Worm (Caenorhabditis elegans) whole organism, midembryonic: ENCODE results near the gene spe-10.

Source experiments
- T22C8.4 ChIP-seq: fragments of 200-800 bp; sonication (Bioruptor generic); IDR thresholded peaks from 2 replicates; pipeline ENCODE4 v1.3.6; 2022; ENCODE audit warnings: missing genetic modification characterization, missing compliant biosample characterization
- cog-1 ChIP-seq: sonication (generic microtip); optimal IDR thresholded peaks from 2 replicates; lab custom pipeline; 2016; ENCODE audit warnings: missing genetic modification characterization, missing compliant biosample characterization
- flt-1 ChIP-seq: fragments of 200-800 bp; sonication (Bioruptor generic); IDR thresholded peaks from 2 replicates; pipeline ENCODE4 v1.3.6; 2022; ENCODE audit warnings: missing genetic modification characterization, missing compliant biosample characterization
- klf-2 ChIP-seq: fragments of 200-800 bp; sonication (Bioruptor generic); conservative IDR thresholded peaks from 2 replicates; pipeline ENCODE4 v1.3.6; 2022; ENCODE audit warnings: missing genetic modification reagents, missing genetic modification characterization, missing compliant biosample characterization
- med-1 ChIP-seq: sonication (generic microtip); optimal IDR thresholded peaks from 2 replicates; lab custom pipeline; 2017; ENCODE audit warnings: missing genetic modification characterization, mild to moderate bottlenecking, missing compliant biosample characterization, antibody characterized with exemption, missing genetic modification reagents; ENCODE audit not compliant: insufficient read depth
- ref-1 ChIP-seq: fragments of 200-800 bp; sonication (Bioruptor generic); conservative IDR thresholded peaks from 2 replicates; pipeline ENCODE4 v1.3.6; 2022; ENCODE audit warnings: missing genetic modification reagents, missing genetic modification characterization, missing compliant biosample characterization
- tab-1 ChIP-seq: fragments of 200-800 bp; sonication (Bioruptor generic); IDR thresholded peaks from 2 replicates; pipeline ENCODE4 v1.3.6; 2022; ENCODE audit warnings: missing genetic modification characterization, missing compliant biosample characterization
- ztf-23 ChIP-seq: fragments of 200-800 bp; sonication (Bioruptor generic); IDR thresholded peaks from 2 replicates; pipeline ENCODE4 v1.3.6; 2022; ENCODE audit warnings: missing genetic modification reagents, missing genetic modification characterization, missing compliant biosample characterization
- ztf-29 ChIP-seq: fragments of 200-800 bp; sonication (Bioruptor generic); IDR thresholded peaks from 2 replicates; pipeline ENCODE4 v1.3.6; 2022; ENCODE audit warnings: missing genetic modification reagents, missing genetic modification characterization, missing compliant biosample characterization

ce11 chrV:10432607-10433006 is 48.6 kb downstream of the spe-10 start:
- no peak for TF ChIP-seq flt-1 (GFP tag; lab: Robert Waterston, UW)
- TF ChIP-seq ref-1 (GFP tag; lab: Robert Waterston, UW) = no peak
- no peak for TF ChIP-seq T22C8.4
- TF ChIP-seq klf-2 (GFP tag; lab: Robert Waterston, UW) = no peak
- no peak for TF ChIP-seq cog-1 (tag; lab: Kevin White, UChicago)
- TF ChIP-seq ztf-29 (GFP tag; lab: Robert Waterston, UW) = no peak
- no peak for TF ChIP-seq tab-1 (GFP tag; lab: Robert Waterston, UW)
- no peak for TF ChIP-seq med-1
- TF ChIP-seq ztf-23 (GFP tag; lab: Robert Waterston, UW) = no peak
